Worm (Caenorhabditis elegans) whole organism, L2 larva: ENCODE measurements around the gene dhs-28.

Experiments
- lin-13 ChIP-seq: fragments of 150-350 bp; optimal IDR thresholded peaks from 2 replicates; lab custom pipeline; 2014; ENCODE audit warnings: missing biosample characterization, missing genetic modification reagents, missing genetic modification characterization
- lin-39 ChIP-seq: fragments of 150-350 bp; optimal IDR thresholded peaks from 2 replicates; lab custom pipeline; 2014; ENCODE audit warnings: missing biosample characterization, missing genetic modification reagents, missing genetic modification characterization
- mab-5 ChIP-seq: fragments of 150-350 bp; optimal IDR thresholded peaks from 2 replicates; lab custom pipeline; 2014; ENCODE audit warnings: missing biosample characterization, missing genetic modification characterization
- nhr-12 ChIP-seq: fragments of 150-350 bp; optimal IDR thresholded peaks from 2 replicates; lab custom pipeline; 2014; ENCODE audit warnings: missing biosample characterization, missing genetic modification characterization

- TF ChIP-seq lin-39 (tag; lab: Kevin White, UChicago) = no peak
- TF ChIP-seq lin-13 (GFP tag; lab: Kevin White, UChicago) = no peak
- TF ChIP-seq mab-5 = no peak
- TF ChIP-seq nhr-12 (tag; lab: Kevin White, UChicago) = no peak
Observed at ce11 chrX:6825840-6826239, 7.6 kb downstream of the dhs-28 start, which contains the start of gene F41B4.1.
